Worm (Caenorhabditis elegans) whole organism, L4 larva: ENCODE measurements around the gene gdh-1.

Source experiments
- D1046.2 ChIP-seq: fragments of 200-800 bp; sonication (Bioruptor generic); IDR thresholded peaks from 2 replicates; pipeline ENCODE4 v1.3.6; 2022; ENCODE audit warnings: missing genetic modification characterization, missing compliant biosample characterization
- F37D6.2 ChIP-seq: sonication (generic microtip); optimal IDR thresholded peaks from 2 replicates; lab custom pipeline; 2016; ENCODE audit warnings: mild to moderate bottlenecking, missing genetic modification characterization, missing compliant biosample characterization
- T20F7.1 ChIP-seq: fragments of 200-800 bp; sonication (Bioruptor generic); optimal IDR thresholded peaks from 2 replicates; lab custom pipeline; 2018; ENCODE audit warnings: mild to moderate bottlenecking, missing genetic modification characterization, missing compliant biosample characterization
- T26A8.4 ChIP-seq: fragments of 200-800 bp; sonication (Bioruptor generic); IDR thresholded peaks from 2 replicates; pipeline ENCODE4 v1.3.6; 2022; ENCODE audit warnings: missing genetic modification characterization, missing compliant biosample characterization
- Y105C5A.15 ChIP-seq: fragments of 200-800 bp; sonication (Bioruptor generic); IDR thresholded peaks from 2 replicates; pipeline ENCODE4 v1.3.6; 2022; ENCODE audit warnings: missing genetic modification characterization, missing compliant biosample characterization
- aha-1 ChIP-seq: fragments of 150-350 bp; peaks from one replicate; lab custom pipeline; 2014; ENCODE audit warnings: missing biosample characterization, missing genetic modification characterization
- arid-1 ChIP-seq: fragments of 200-800 bp; sonication (Bioruptor generic); conservative IDR thresholded peaks from 2 replicates; pipeline ENCODE4 v1.3.6; 2022; ENCODE audit warnings: missing genetic modification reagents, missing genetic modification characterization, missing compliant biosample characterization
- ceh-20 ChIP-seq: fragments of 200-800 bp; sonication (Bioruptor generic); IDR thresholded peaks from 2 replicates; pipeline ENCODE4 v1.3.6; 2022; ENCODE audit warnings: missing genetic modification reagents, missing genetic modification characterization, missing compliant biosample characterization
- ceh-28 ChIP-seq: fragments of 150-350 bp; optimal IDR thresholded peaks from 2 replicates; lab custom pipeline; 2014; ENCODE audit warnings: missing biosample characterization, missing genetic modification reagents, missing genetic modification characterization
- ceh-44 ChIP-seq: fragments of 200-800 bp; sonication (Bioruptor generic); IDR thresholded peaks from 2 replicates; pipeline ENCODE4 v1.3.6; 2022; ENCODE audit warnings: missing genetic modification reagents, missing genetic modification characterization, missing compliant biosample characterization
- ceh-82 ChIP-seq: sonication (generic microtip); optimal IDR thresholded peaks from 2 replicates; lab custom pipeline; 2017; ENCODE audit warnings: missing biosample characterization, missing genetic modification characterization
- ces-1 ChIP-seq: fragments of 150-350 bp; sonication (generic microtip); optimal IDR thresholded peaks from 4 replicates; lab custom pipeline; 2014; ENCODE audit warnings: missing biosample characterization, missing genetic modification reagents, missing genetic modification characterization
- daf-12 ChIP-seq: fragments of 150-350 bp; optimal IDR thresholded peaks from 2 replicates; lab custom pipeline; 2014; ENCODE audit warnings: missing biosample characterization, missing genetic modification reagents, missing genetic modification characterization
- daf-16 ChIP-seq, 3 experiments: sonication (generic microtip); optimal IDR thresholded peaks; 2 replicates each; lab custom pipeline; 2016 to 2017; ENCODE audit warnings: missing genetic modification characterization in 3 of 3, missing genetic modification reagents in 3 of 3, mild to moderate bottlenecking in 2 of 3, missing compliant biosample characterization in 2 of 3, missing biosample characterization in 1 of 3, moderate library complexity in 1 of 3
- daf-19 ChIP-seq: fragments of 200-800 bp; sonication (Bioruptor generic); conservative IDR thresholded peaks from 2 replicates; pipeline ENCODE4 v1.3.6; 2022; ENCODE audit warnings: missing genetic modification characterization, missing compliant biosample characterization
- dpl-1 ChIP-seq: fragments of 150-350 bp; optimal IDR thresholded peaks from 2 replicates; lab custom pipeline; 2014; ENCODE audit warnings: missing biosample characterization, missing genetic modification reagents, missing genetic modification characterization
- dve-1 ChIP-seq: sonication (generic microtip); optimal IDR thresholded peaks from 2 replicates; lab custom pipeline; 2017; ENCODE audit warnings: antibody characterized with exemption, mild to moderate bottlenecking, missing genetic modification characterization, missing compliant biosample characterization; ENCODE audit not compliant: insufficient read depth
- egl-27 ChIP-seq: sonication (generic microtip); optimal IDR thresholded peaks from 3 replicates; lab custom pipeline; 2017; ENCODE audit warnings: missing biosample characterization, missing genetic modification reagents, missing genetic modification characterization
- fos-1 ChIP-seq: fragments of 150-350 bp; optimal IDR thresholded peaks from 2 replicates; lab custom pipeline; 2014; ENCODE audit warnings: missing biosample characterization, missing genetic modification characterization
- hif-1 ChIP-seq, 2 experiments: sonication (generic microtip); optimal IDR thresholded peaks; 2 replicates each; lab custom pipeline; 2016 to 2017; ENCODE audit warnings: missing compliant biosample characterization in 2 of 2, missing genetic modification characterization in 2 of 2, missing genetic modification reagents in 2 of 2, missing genotype in 2 of 2, mild to moderate bottlenecking in 1 of 2
- hlh-30 ChIP-seq: sonication (generic microtip); optimal IDR thresholded peaks from 2 replicates; lab custom pipeline; 2017; ENCODE audit warnings: antibody characterized with exemption, mild to moderate bottlenecking, missing genetic modification characterization, missing compliant biosample characterization; ENCODE audit not compliant: insufficient read depth
- hmg-1.1 ChIP-seq: fragments of 200-800 bp; sonication (Bioruptor generic); IDR thresholded peaks from 2 replicates; pipeline ENCODE4 v1.3.6; 2022; ENCODE audit warnings: missing genetic modification reagents, missing genetic modification characterization, missing compliant biosample characterization
- lin-1 ChIP-seq: fragments of 200-800 bp; sonication (Bioruptor generic); IDR thresholded peaks from 2 replicates; pipeline ENCODE4 v1.3.6; 2022; ENCODE audit warnings: missing genetic modification reagents, missing genetic modification characterization, missing compliant biosample characterization
- lin-38 ChIP-seq: fragments of 200-800 bp; sonication (Bioruptor generic); IDR thresholded peaks from 2 replicates; pipeline ENCODE4 v1.3.6; 2022; ENCODE audit warnings: missing genetic modification reagents, missing genetic modification characterization, missing compliant biosample characterization
- lin-39 ChIP-seq: fragments of 150-350 bp; optimal IDR thresholded peaks from 2 replicates; lab custom pipeline; 2014; ENCODE audit warnings: missing biosample characterization, missing genetic modification reagents, missing genetic modification characterization
- lsy-2 ChIP-seq, 2 experiments: fragments of 150-350 bp in 1 of 2; sonication (generic microtip) in 1 of 2; optimal IDR thresholded peaks; 2 replicates each; lab custom pipeline; 2014 to 2017; ENCODE audit warnings: missing biosample characterization in 2 of 2, missing genetic modification characterization in 2 of 2
- madf-9 ChIP-seq: fragments of 200-800 bp; sonication (Bioruptor generic); conservative IDR thresholded peaks from 2 replicates; pipeline ENCODE4 v1.3.6; 2022; ENCODE audit warnings: missing genetic modification reagents, missing genetic modification characterization, missing compliant biosample characterization
- mep-1 ChIP-seq: fragments of 150-350 bp; sonication (generic microtip); optimal IDR thresholded peaks from 3 replicates; lab custom pipeline; 2014; ENCODE audit warnings: missing biosample characterization, missing genetic modification characterization
- mes-2 ChIP-seq: sonication (generic microtip); optimal IDR thresholded peaks from 2 replicates; lab custom pipeline; 2016; ENCODE audit warnings: missing genotype, mild to moderate bottlenecking, missing genetic modification characterization, missing compliant biosample characterization; ENCODE audit not compliant: poor library complexity, severe bottlenecking
- mxl-2 ChIP-seq: fragments of 200-800 bp; sonication (Bioruptor generic); conservative IDR thresholded peaks from 2 replicates; pipeline ENCODE4 v1.3.6; 2022; ENCODE audit warnings: missing genetic modification reagents, missing genetic modification characterization, missing compliant biosample characterization
- mxl-3 ChIP-seq: fragments of 200-800 bp; sonication (Bioruptor generic); optimal IDR thresholded peaks from 2 replicates; lab custom pipeline; 2018; ENCODE audit warnings: mild to moderate bottlenecking, missing genetic modification characterization, missing compliant biosample characterization
- nhr-10 ChIP-seq: fragments of 150-350 bp; optimal IDR thresholded peaks from 2 replicates; lab custom pipeline; 2014; ENCODE audit warnings: missing biosample characterization, missing genetic modification characterization
- nhr-25 ChIP-seq: sonication (generic microtip); optimal IDR thresholded peaks from 2 replicates; lab custom pipeline; 2017; ENCODE audit warnings: missing genetic modification characterization, mild to moderate bottlenecking, missing compliant biosample characterization, antibody characterized with exemption, moderate library complexity, borderline replicate concordance; ENCODE audit not compliant: insufficient read depth
- nhr-41 ChIP-seq: fragments of 200-800 bp; sonication (Bioruptor generic); IDR thresholded peaks from 2 replicates; pipeline ENCODE4 v1.3.6; 2022; ENCODE audit warnings: missing genetic modification reagents, missing genetic modification characterization, missing compliant biosample characterization
- nhr-48 ChIP-seq: sonication (generic microtip); optimal IDR thresholded peaks from 2 replicates; lab custom pipeline; 2016; ENCODE audit warnings: mild to moderate bottlenecking, missing genetic modification characterization, missing compliant biosample characterization
- nhr-6 ChIP-seq: fragments of 150-350 bp; optimal IDR thresholded peaks from 2 replicates; lab custom pipeline; 2014; ENCODE audit warnings: missing biosample characterization, missing genetic modification characterization
- nhr-77 ChIP-seq: fragments of 150-350 bp; optimal IDR thresholded peaks from 2 replicates; lab custom pipeline; 2014; ENCODE audit warnings: missing biosample characterization, missing genetic modification characterization
- pha-4 ChIP-seq, 2 experiments: fragments of 150-350 bp in 1 of 2; fragments of 200-800 bp in 1 of 2; sonication (Bioruptor generic) in 1 of 2; IDR thresholded peaks in 1 of 2; optimal IDR thresholded peaks in 1 of 2; 2 replicates each; pipeline versions ENCODE4 v1.3.6 to Lab custom; 2014 to 2022; ENCODE audit warnings: missing genetic modification characterization in 2 of 2, missing genetic modification reagents in 2 of 2, missing biosample characterization in 1 of 2, missing compliant biosample characterization in 1 of 2
- rbr-2 ChIP-seq: sonication (generic microtip); optimal IDR thresholded peaks from 2 replicates; lab custom pipeline; 2016; ENCODE audit warnings: missing genotype, missing genetic modification characterization, missing compliant biosample characterization
- sdz-12 ChIP-seq: fragments of 200-800 bp; sonication (Bioruptor generic); optimal IDR thresholded peaks from 2 replicates; lab custom pipeline; 2018; ENCODE audit warnings: mild to moderate bottlenecking, missing genetic modification characterization, missing compliant biosample characterization
- skn-1 ChIP-seq: fragments of 150-350 bp; optimal IDR thresholded peaks from 2 replicates; lab custom pipeline; 2014; ENCODE audit warnings: missing biosample characterization, missing genetic modification characterization
- tag-97 ChIP-seq: fragments of 200-800 bp; sonication (Bioruptor generic); IDR thresholded peaks from 2 replicates; pipeline ENCODE4 v1.3.6; 2022; ENCODE audit warnings: missing genetic modification characterization, missing compliant biosample characterization
- unc-130 ChIP-seq: sonication (generic microtip); optimal IDR thresholded peaks from 2 replicates; lab custom pipeline; 2016; ENCODE audit warnings: missing genetic modification reagents, missing genetic modification characterization, missing compliant biosample characterization
- unc-39 ChIP-seq: sonication (generic microtip); optimal IDR thresholded peaks from 2 replicates; lab custom pipeline; 2017; ENCODE audit warnings: missing biosample characterization, missing genetic modification characterization
- unc-62 ChIP-seq, 3 experiments: fragments of 150-350 bp in 1 of 3; sonication (generic microtip); optimal IDR thresholded peaks in 2 of 3; peaks in 1 of 3; 1 replicate in 1 of 3; 2 replicates in 2 of 3; lab custom pipeline; 2014 to 2017; ENCODE audit warnings: missing biosample characterization in 3 of 3, missing genetic modification characterization in 3 of 3, missing genetic modification reagents in 3 of 3, missing genotype in 1 of 3
- vab-7 ChIP-seq: fragments of 200-800 bp; sonication (Bioruptor generic); IDR thresholded peaks from 2 replicates; pipeline ENCODE4 v1.3.6; 2022; ENCODE audit warnings: missing genetic modification reagents, missing genetic modification characterization, missing compliant biosample characterization
- zfp-3 ChIP-seq: fragments of 200-800 bp; sonication (Bioruptor generic); conservative IDR thresholded peaks from 2 replicates; pipeline ENCODE4 v1.3.6; 2022; ENCODE audit warnings: missing genetic modification reagents, missing genetic modification characterization, missing compliant biosample characterization
- zip-11 ChIP-seq: fragments of 200-800 bp; sonication (Bioruptor generic); IDR thresholded peaks from 2 replicates; pipeline ENCODE4 v1.3.6; 2022; ENCODE audit warnings: missing genetic modification characterization, missing compliant biosample characterization
- ztf-11 ChIP-seq: fragments of 150-350 bp; optimal IDR thresholded peaks from 2 replicates; lab custom pipeline; 2014; ENCODE audit warnings: missing biosample characterization, missing genetic modification characterization

Gene gdh-1

ce11 chrIV:11928388-11928787 lies 24.7 kb upstream of the gdh-1 start (continued):
- TF ChIP-seq daf-16 (GFP tag; optimal IDR thresholded peaks at IDR 0.05; lab: Kevin White, UChicago) (peak in 1 of 2 experiments; percentile 29), daf-16 (tag; optimal IDR thresholded peaks at IDR 0.05; lab: Kevin White, UChicago) (peak; percentile 22), ces-1 (GFP tag; lab: Kevin White, UChicago) (no peak), lin-1 (GFP tag; lab: Robert Waterston, UW) (0 out of 2 replicates have a peak, but pooled peaks have one; percentile 53), tag-97 (GFP tag; lab: Robert Waterston, UW) (no peak), pha-4 (GFP tag; IDR thresholded peaks at IDR 0.05; lab: Robert Waterston, UW) (no peak), pha-4 (tag; optimal IDR thresholded peaks at IDR 0.05; lab: Kevin White, UChicago) (no peak), Y105C5A.15 (GFP tag; lab: Robert Waterston, UW) (no peak), T20F7.1 (GFP tag; lab: Kevin White, UChicago) (no peak), nhr-48 (tag; lab: Kevin White, UChicago) (peak; percentile 6), hlh-30 (tag; lab: Kevin White, UChicago) (peak; percentile 60), unc-130 (no peak), hmg-1.1 (GFP tag; lab: Robert Waterston, UW) (peak; percentile 68), D1046.2 (GFP tag; lab: Robert Waterston, UW) (0 out of 2 replicates have a peak, but pooled peaks have one; percentile 26), ceh-44 (GFP tag; lab: Robert Waterston, UW) (peak; percentile 69; the same call in 1 of the 2 replicates), nhr-10 (tag; lab: Kevin White, UChicago) (no peak), lin-39 (no peak), lsy-2 (tag; optimal IDR thresholded peaks at IDR 0.05; lab: Kevin White, UChicago) (peak in 1 of 2 experiments; percentile 48), nhr-6 (tag; lab: Kevin White, UChicago) (no peak), dve-1 (tag; lab: Kevin White, UChicago) (peak; percentile 31), zfp-3 (GFP tag; lab: Robert Waterston, UW) (no peak), dpl-1 (GFP tag; lab: Kevin White, UChicago) (no peak), daf-12 (no peak), zip-11 (GFP tag; lab: Robert Waterston, UW) (no peak), daf-19 (no peak), nhr-41 (GFP tag; lab: Robert Waterston, UW) (0 out of 2 replicates have a peak, but pooled peaks have one; percentile 38), mes-2 (tag; lab: Kevin White, UChicago) (no peak), F37D6.2 (tag; lab: Kevin White, UChicago) (no peak), nhr-25 (tag; lab: Kevin White, UChicago) (no peak), unc-62 (GFP tag; optimal IDR thresholded peaks at IDR 0.05 in 1 of 2; lab: Kevin White, UChicago) (no peak), unc-62 (tag; optimal IDR thresholded peaks at IDR 0.05; lab: Kevin White, UChicago) (no peak), nhr-77 (tag; lab: Kevin White, UChicago) (no peak), egl-27 (tag; lab: Kevin White, UChicago) (no peak), ceh-82 (no peak), mxl-2 (GFP tag; lab: Robert Waterston, UW) (no peak), ceh-28 (tag; lab: Kevin White, UChicago) (no peak), T26A8.4 (peak; percentile 56), ztf-11 (tag; lab: Kevin White, UChicago) (no peak), sdz-12 (GFP tag; lab: Kevin White, UChicago) (no peak), mxl-3 (peak; percentile 53), fos-1 (tag; lab: Kevin White, UChicago) (no peak), mep-1 (tag; lab: Kevin White, UChicago) (no peak), aha-1 (tag; lab: Kevin White, UChicago) (peak; percentile 96), unc-39 (no peak), ceh-20 (GFP tag; lab: Robert Waterston, UW) (0 out of 2 replicates have a peak, but pooled peaks have one; percentile 45), hif-1 (tag; optimal IDR thresholded peaks at IDR 0.05; lab: Kevin White, UChicago) (no peak), madf-9 (GFP tag; lab: Robert Waterston, UW) (no peak), rbr-2 (peak; percentile 45), lin-38 (GFP tag; lab: Robert Waterston, UW) (no peak; the same call in 1 of the 2 replicates), skn-1 (tag; lab: Kevin White, UChicago) (no peak), arid-1 (GFP tag; lab: Robert Waterston, UW) (peak; percentile 71), vab-7 (GFP tag; lab: Robert Waterston, UW) (peak; percentile 64; the same call in 1 of the 2 replicates)
